Worm (Caenorhabditis elegans): ENCODE data around the gene pqn-51.

DNA sequence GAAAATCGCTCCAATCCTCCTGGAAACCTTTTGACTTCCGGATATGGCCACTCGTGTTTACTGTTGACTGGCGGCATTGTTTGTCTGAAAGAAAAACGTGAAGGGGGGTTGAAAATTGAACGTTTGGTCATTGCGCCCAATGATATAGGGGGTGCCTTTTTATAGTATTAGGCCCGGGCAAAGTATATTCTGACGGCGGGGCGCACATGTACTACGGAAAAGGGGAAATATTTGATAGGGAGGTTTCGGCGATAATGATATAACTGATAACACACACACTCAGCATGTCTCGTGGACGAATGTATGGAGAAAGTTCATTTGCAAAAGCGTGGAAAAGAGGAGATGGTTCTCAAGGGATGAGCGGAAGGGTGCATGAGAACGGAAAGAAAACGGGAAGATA lies 21.8 kb upstream of the pqn-51 start, which contains the start of gene cpt-4:
- no peak for TF ChIP-seq egl-44 (GFP tag; IDR thresholded peaks at IDR 0.05)
- TF ChIP-seq unc-62 (GFP tag; optimal IDR thresholded peaks at IDR 0.05), result no peak
- TF ChIP-seq mel-28 (tag; optimal IDR thresholded peaks at IDR 0.05; ENCODE audit: borderline replicate concordance), result no peak
- no peak for TF ChIP-seq egrh-3 (GFP tag; IDR thresholded peaks at IDR 0.05)
- no peak for TF ChIP-seq cebp-2 (GFP tag; IDR thresholded peaks at IDR 0.05)
- TF ChIP-seq snpc-4 (GFP tag; optimal IDR thresholded peaks at IDR 0.05), result no peak
- TF ChIP-seq snpc-4 (tag; optimal IDR thresholded peaks at IDR 0.05), result no peak
- no peak for TF ChIP-seq ztf-25 (GFP tag; IDR thresholded peaks at IDR 0.05)
- no peak for TF ChIP-seq F55B11.4 (tag; optimal IDR thresholded peaks at IDR 0.05; ENCODE audit: borderline replicate concordance, insufficient read depth)
- TF ChIP-seq hmg-20 (GFP tag; IDR thresholded peaks at IDR 0.05), result no peak

Measured in whole organism, young adult.